Worm (Caenorhabditis elegans): ENCODE data around the gene T26G10.3.

DNA sequence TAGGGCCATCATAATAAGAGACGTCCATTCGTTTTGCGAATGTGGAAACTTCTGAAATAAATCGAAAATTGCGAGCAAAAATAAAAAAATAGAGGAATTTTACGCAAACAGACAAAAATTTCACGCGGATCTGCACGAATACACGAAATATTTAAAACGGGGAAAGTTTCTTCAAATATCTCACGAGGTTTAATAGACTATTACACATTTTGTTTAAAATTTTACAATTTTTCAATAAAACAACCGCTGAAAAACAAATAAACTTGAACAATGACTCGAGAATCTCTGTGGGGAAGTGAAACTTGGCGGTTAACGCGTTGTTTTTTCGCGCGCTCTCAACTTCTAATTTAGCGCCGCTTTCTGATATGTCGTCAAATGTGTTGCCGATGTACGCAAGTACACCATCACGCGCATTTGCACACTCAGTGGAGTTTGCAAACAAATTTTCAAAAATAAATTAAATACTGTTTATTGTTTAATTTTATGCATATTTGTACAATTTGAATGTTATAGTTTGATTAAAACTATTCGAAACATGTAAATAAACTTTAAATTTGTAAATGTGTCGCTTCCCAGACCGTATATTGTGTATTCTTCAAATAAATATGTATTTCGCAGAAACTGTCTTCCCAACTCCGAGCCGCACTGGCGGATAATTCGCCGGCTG lies 20.0 kb downstream of the T26G10.3 start, which contains the start of the genes gpr-2 and rgr-1:
- no peak for TF ChIP-seq med-1 (GFP tag; optimal IDR thresholded peaks at IDR 0.05; ENCODE audit: insufficient read depth)
- no peak for TF ChIP-seq T22C8.4 (GFP tag; IDR thresholded peaks at IDR 0.05)
- TF ChIP-seq cog-1 (tag; optimal IDR thresholded peaks at IDR 0.05) = no peak
- no peak for TF ChIP-seq ztf-23 (GFP tag; IDR thresholded peaks at IDR 0.05)
- no peak for TF ChIP-seq flt-1 (GFP tag; IDR thresholded peaks at IDR 0.05)
